Worm (Caenorhabditis elegans) whole organism, midembryonic: ENCODE results near the gene C50E3.12.

ENCODE experiments used
- T22C8.4 ChIP-seq: fragments of 200-800 bp; sonication (Bioruptor generic); IDR thresholded peaks from 2 replicates; pipeline ENCODE4 v1.3.6; 2022; ENCODE audit warnings: missing genetic modification characterization, missing compliant biosample characterization
- cog-1 ChIP-seq: sonication (generic microtip); optimal IDR thresholded peaks from 2 replicates; lab custom pipeline; 2016; ENCODE audit warnings: missing genetic modification characterization, missing compliant biosample characterization
- flt-1 ChIP-seq: fragments of 200-800 bp; sonication (Bioruptor generic); IDR thresholded peaks from 2 replicates; pipeline ENCODE4 v1.3.6; 2022; ENCODE audit warnings: missing genetic modification characterization, missing compliant biosample characterization
- klf-2 ChIP-seq: fragments of 200-800 bp; sonication (Bioruptor generic); conservative IDR thresholded peaks from 2 replicates; pipeline ENCODE4 v1.3.6; 2022; ENCODE audit warnings: missing genetic modification reagents, missing genetic modification characterization, missing compliant biosample characterization
- med-1 ChIP-seq: sonication (generic microtip); optimal IDR thresholded peaks from 2 replicates; lab custom pipeline; 2017; ENCODE audit warnings: missing genetic modification characterization, mild to moderate bottlenecking, missing compliant biosample characterization, antibody characterized with exemption, missing genetic modification reagents; ENCODE audit not compliant: insufficient read depth
- ref-1 ChIP-seq: fragments of 200-800 bp; sonication (Bioruptor generic); conservative IDR thresholded peaks from 2 replicates; pipeline ENCODE4 v1.3.6; 2022; ENCODE audit warnings: missing genetic modification reagents, missing genetic modification characterization, missing compliant biosample characterization
- tab-1 ChIP-seq: fragments of 200-800 bp; sonication (Bioruptor generic); IDR thresholded peaks from 2 replicates; pipeline ENCODE4 v1.3.6; 2022; ENCODE audit warnings: missing genetic modification characterization, missing compliant biosample characterization
- ztf-23 ChIP-seq: fragments of 200-800 bp; sonication (Bioruptor generic); IDR thresholded peaks from 2 replicates; pipeline ENCODE4 v1.3.6; 2022; ENCODE audit warnings: missing genetic modification reagents, missing genetic modification characterization, missing compliant biosample characterization
- ztf-29 ChIP-seq: fragments of 200-800 bp; sonication (Bioruptor generic); IDR thresholded peaks from 2 replicates; pipeline ENCODE4 v1.3.6; 2022; ENCODE audit warnings: missing genetic modification reagents, missing genetic modification characterization, missing compliant biosample characterization

ce11 chrV:7622011-7622465 lies at the start of gene C50E3.12:
- TF ChIP-seq ztf-23 (GFP tag; lab: Robert Waterston, UW) (no peak), tab-1 (no peak), med-1 (no peak), ztf-29 (GFP tag; lab: Robert Waterston, UW) (no peak), cog-1 (tag; lab: Kevin White, UChicago) (no peak), T22C8.4 (GFP tag; lab: Robert Waterston, UW) (no peak), klf-2 (GFP tag; lab: Robert Waterston, UW) (no peak), ref-1 (GFP tag; lab: Robert Waterston, UW) (no peak), flt-1 (no peak)
